Worm (Caenorhabditis elegans): ENCODE measurements around the gene Y37H2A.13.
A peak's percentile ranks its signal among the peaks of the same experiment; 100 is the strongest.

The Y37H2A.13 gene

ce11 chrV:18162568-18162967, 19.9 kb downstream of the Y37H2A.13 start, which contains the start of gene C14A6.12:
Gene C14A6.12 (minus strand): TSS chrV:18162668.
- no peak for TF ChIP-seq mls-2 (tag; optimal IDR thresholded peaks at IDR 0.05)

DNA sequence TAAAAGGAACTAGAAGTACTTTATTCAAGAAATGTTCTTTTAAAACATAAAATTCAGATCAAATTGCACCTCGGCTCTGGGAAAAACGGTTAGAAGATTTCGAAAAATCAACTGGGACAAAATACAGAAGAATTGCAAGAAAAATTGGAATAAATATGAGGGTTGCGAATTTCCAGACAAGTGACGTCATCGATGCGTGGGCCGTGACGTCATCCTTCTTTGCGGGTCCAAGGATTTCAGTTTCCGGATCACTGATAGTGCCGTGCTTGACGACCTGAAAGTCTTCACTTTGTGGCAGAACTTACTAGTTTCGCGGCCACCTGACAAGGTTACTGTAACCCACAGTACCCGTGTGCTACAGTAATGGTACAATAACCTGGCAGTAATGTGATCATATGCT, 20.8 kb downstream of the Y37H2A.13 start:
- no peak for TF ChIP-seq ceh-83 (GFP tag; optimal IDR thresholded peaks at IDR 0.05)
- peak; percentile 96 for TF ChIP-seq zip-8 (tag; optimal IDR thresholded peaks at IDR 0.05)

ce11 chrV:18164758-18165157, 22.1 kb downstream of the Y37H2A.13 start, which contains the start of gene C14A6.5:
Gene C14A6.5 (minus strand): TSS chrV:18164858.
- TF ChIP-seq tbx-8 (GFP tag; optimal IDR thresholded peaks at IDR 0.05) (no peak), ham-2 (GFP tag; optimal IDR thresholded peaks at IDR 0.05) (no peak), lin-32 (GFP tag; optimal IDR thresholded peaks at IDR 0.05) (no peak), nhr-12 (tag; optimal IDR thresholded peaks at IDR 0.05) (no peak), drap-1 (GFP tag; optimal IDR thresholded peaks at IDR 0.05) (no peak), pha-4 (tag; optimal IDR thresholded peaks at IDR 0.05) (no peak), mls-2 (tag; optimal IDR thresholded peaks at IDR 0.05) (no peak), ceh-83 (GFP tag; optimal IDR thresholded peaks at IDR 0.05) (no peak), lin-13 (tag; optimal IDR thresholded peaks at IDR 0.05) (no peak), ceh-39 (tag; optimal IDR thresholded peaks at IDR 0.05) (no peak), nhr-28 (tag; optimal IDR thresholded peaks at IDR 0.05) (no peak), sptf-1 (tag; optimal IDR thresholded peaks at IDR 0.05) (no peak), mab-5 (tag; optimal IDR thresholded peaks at IDR 0.05) (no peak), lsy-2 (tag; optimal IDR thresholded peaks at IDR 0.05) (no peak), zip-8 (tag; optimal IDR thresholded peaks at IDR 0.05) (no peak), sem-2 (GFP tag; optimal IDR thresholded peaks at IDR 0.05) (no peak), ztf-11 (tag; optimal IDR thresholded peaks at IDR 0.05) (no peak), hlh-1 (tag; optimal IDR thresholded peaks at IDR 0.05) (no peak), bed-3 (GFP tag; optimal IDR thresholded peaks at IDR 0.05) (no peak)

- no peak for TF ChIP-seq nhr-2 (tag; optimal IDR thresholded peaks at IDR 0.05)
- no peak for TF ChIP-seq nhr-12 (tag; optimal IDR thresholded peaks at IDR 0.05)
- TF ChIP-seq sptf-1 (tag; optimal IDR thresholded peaks at IDR 0.05): no peak
- TF ChIP-seq snpc-4 (tag; optimal IDR thresholded peaks at IDR 0.05): no peak
- TF ChIP-seq ceh-39 (tag; optimal IDR thresholded peaks at IDR 0.05): no peak
- TF ChIP-seq mab-5 (tag; optimal IDR thresholded peaks at IDR 0.05): no peak
- no peak for TF ChIP-seq nhr-237 (tag; optimal IDR thresholded peaks at IDR 0.05)
- no peak for TF ChIP-seq ztf-11 (tag; optimal IDR thresholded peaks at IDR 0.05)
- TF ChIP-seq ceh-83 (GFP tag; optimal IDR thresholded peaks at IDR 0.05): no peak
- no peak for TF ChIP-seq pha-4 (tag; optimal IDR thresholded peaks at IDR 0.05)
- TF ChIP-seq drap-1 (GFP tag; optimal IDR thresholded peaks at IDR 0.05): no peak
- no peak for TF ChIP-seq cnd-1 (tag; optimal IDR thresholded peaks at IDR 0.05)
- TF ChIP-seq elt-3 (tag; optimal IDR thresholded peaks at IDR 0.05): no peak
- no peak for TF ChIP-seq lin-32 (GFP tag; optimal IDR thresholded peaks at IDR 0.05)
- TF ChIP-seq nhr-76 (tag; optimal IDR thresholded peaks at IDR 0.05): no peak
- TF ChIP-seq nhr-28 (tag; optimal IDR thresholded peaks at IDR 0.05): no peak
- TF ChIP-seq tbx-8 (GFP tag; optimal IDR thresholded peaks at IDR 0.05): no peak
- TF ChIP-seq mep-1 (tag; optimal IDR thresholded peaks at IDR 0.05): no peak
- TF ChIP-seq hlh-1 (tag; optimal IDR thresholded peaks at IDR 0.05): no peak
Measured at ce11 chrV:18167161-18167560, 24.5 kb downstream of the Y37H2A.13 start, which contains the start of gene C14A6.6. Gene C14A6.6 (minus strand): TSS chrV:18167261.

ce11 chrV:18168266-18168665, 25.6 kb downstream of the Y37H2A.13 start, which contains the start of gene C14A6.7:
Gene C14A6.7 (minus strand): TSS chrV:18168366.
- TF ChIP-seq drap-1 (GFP tag; optimal IDR thresholded peaks at IDR 0.05) (no peak), mab-5 (tag; optimal IDR thresholded peaks at IDR 0.05) (no peak), nhr-237 (tag; optimal IDR thresholded peaks at IDR 0.05) (no peak), ceh-43 (GFP tag; optimal IDR thresholded peaks at IDR 0.05) (no peak), unc-120 (tag; optimal IDR thresholded peaks at IDR 0.05; ENCODE audit: poor library complexity, severe bottlenecking) (no peak), M03D4.4 (tag; optimal IDR thresholded peaks at IDR 0.05) (no peak), blmp-1 (tag; optimal IDR thresholded peaks at IDR 0.05) (no peak), zip-8 (tag; optimal IDR thresholded peaks at IDR 0.05) (no peak), ceh-39 (tag; optimal IDR thresholded peaks at IDR 0.05) (no peak), sem-2 (GFP tag; optimal IDR thresholded peaks at IDR 0.05) (no peak), nhr-12 (tag; optimal IDR thresholded peaks at IDR 0.05) (no peak), flh-1 (GFP tag; optimal IDR thresholded peaks at IDR 0.05) (no peak), ztf-11 (tag; optimal IDR thresholded peaks at IDR 0.05) (no peak), lin-13 (tag; optimal IDR thresholded peaks at IDR 0.05) (no peak), mep-1 (tag; optimal IDR thresholded peaks at IDR 0.05) (no peak), ces-1 (GFP tag; optimal IDR thresholded peaks at IDR 0.05) (no peak), lin-32 (GFP tag; optimal IDR thresholded peaks at IDR 0.05) (no peak), pha-4 (tag; optimal IDR thresholded peaks at IDR 0.05) (no peak), nhr-28 (tag; optimal IDR thresholded peaks at IDR 0.05) (no peak)
